Fruit fly (Drosophila melanogaster) whole organism, embryonic: Measurements from ENCODE around the gene Obp19c.

ENCODE experiments used
- CG11695 ChIP-seq: fragments of 200-800 bp; sonication (Bioruptor generic); IDR thresholded peaks from 3 replicates; pipeline ENCODE4 v1.3.6; 2022; ENCODE audit warnings: missing biosample characterization, missing genetic modification characterization
- CG13287 ChIP-seq: fragments of 200-800 bp; sonication (Bioruptor generic); IDR thresholded peaks from 2 replicates; pipeline ENCODE4 v1.3.6; 2022; ENCODE audit warnings: missing biosample characterization, missing genetic modification characterization; ENCODE audit not compliant: partially characterized antibody
- CG1647 ChIP-seq: fragments of 200-800 bp; sonication (Bioruptor generic); optimal IDR thresholded peaks from 3 replicates; lab custom pipeline; 2016; ENCODE audit warnings: missing biosample characterization, missing genetic modification characterization
- CG18619 ChIP-seq: fragments of 200-800 bp; sonication (Bioruptor generic); optimal IDR thresholded peaks from 3 replicates; lab custom pipeline; 2017; ENCODE audit warnings: missing biosample characterization, mild to moderate bottlenecking, missing genetic modification characterization
- CG2199 ChIP-seq: fragments of 200-800 bp; sonication (Bioruptor generic); IDR thresholded peaks from 3 replicates; pipeline ENCODE4 v1.3.6; 2022; ENCODE audit warnings: missing biosample characterization, missing genetic modification characterization
- CG3163 ChIP-seq: fragments of 200-800 bp; sonication (Bioruptor generic); optimal IDR thresholded peaks from 3 replicates; lab custom pipeline; 2016; ENCODE audit warnings: missing biosample characterization, missing genetic modification characterization
- CG34376 ChIP-seq: fragments of 200-800 bp; sonication (Bioruptor generic); optimal IDR thresholded peaks from 2 replicates; lab custom pipeline; 2018; ENCODE audit warnings: missing biosample characterization, mild to moderate bottlenecking, missing genetic modification characterization
- CG3847 ChIP-seq: fragments of 200-800 bp; sonication (Bioruptor generic); IDR thresholded peaks from 2 replicates; pipeline ENCODE4 v1.3.6; 2022; ENCODE audit warnings: missing biosample characterization, missing genetic modification characterization
- CG7987 ChIP-seq: fragments of 200-800 bp; sonication (Bioruptor generic); optimal IDR thresholded peaks from 2 replicates; lab custom pipeline; 2018; ENCODE audit warnings: missing biosample characterization, mild to moderate bottlenecking, missing genetic modification characterization, moderate library complexity
- CG9215 ChIP-seq: fragments of 200-800 bp; sonication (Bioruptor generic); IDR thresholded peaks from 2 replicates; pipeline ENCODE4 v1.3.6; 2022; ENCODE audit warnings: missing biosample characterization, missing genetic modification characterization
- CG9437 ChIP-seq: fragments of 200-800 bp; sonication (Bioruptor generic); optimal IDR thresholded peaks from 2 replicates; lab custom pipeline; 2018; ENCODE audit warnings: missing biosample characterization, mild to moderate bottlenecking, missing genetic modification characterization
- Drgx ChIP-seq: fragments of 200-800 bp; sonication (Bioruptor generic); IDR thresholded peaks from 2 replicates; pipeline ENCODE4 v1.3.6; 2022; ENCODE audit warnings: missing biosample characterization, missing genetic modification characterization
- E2f1 ChIP-seq: fragments of 200-800 bp; sonication (Bioruptor generic); IDR thresholded peaks from 2 replicates; pipeline ENCODE4 v1.3.6; 2022; ENCODE audit warnings: missing biosample characterization, missing genetic modification characterization
- Ets65A ChIP-seq: fragments of 200-800 bp; sonication (Bioruptor generic); peaks from one replicate; lab custom pipeline; 2016; ENCODE audit warnings: missing biosample characterization, missing genetic modification characterization
- Fer1 ChIP-seq: fragments of 200-800 bp; sonication (Bioruptor generic); optimal IDR thresholded peaks from 2 replicates; lab custom pipeline; 2017; ENCODE audit warnings: missing biosample characterization, mild to moderate bottlenecking, missing genetic modification characterization
- Med ChIP-seq: fragments of 200-800 bp; sonication (Bioruptor generic); peaks from one replicate; lab custom pipeline; 2016; ENCODE audit warnings: missing biosample characterization, missing genetic modification characterization, mild to moderate bottlenecking, inconsistent platforms, moderate library complexity
- Myb ChIP-seq: fragments of 200-800 bp; sonication (Bioruptor generic); optimal IDR thresholded peaks from 2 replicates; lab custom pipeline; 2016; ENCODE audit warnings: missing biosample characterization, missing genetic modification characterization
- NfI ChIP-seq: fragments of 200-800 bp; sonication (Bioruptor generic); optimal IDR thresholded peaks from 3 replicates; lab custom pipeline; 2018; ENCODE audit warnings: missing biosample characterization, mild to moderate bottlenecking, missing genetic modification characterization, moderate library complexity
- Opbp ChIP-seq: fragments of 200-800 bp; sonication (Bioruptor generic); IDR thresholded peaks from 3 replicates; pipeline ENCODE4 v1.3.6; 2022; ENCODE audit warnings: missing biosample characterization, missing genetic modification characterization; ENCODE audit not compliant: partially characterized antibody
- Trl ChIP-seq, 3 experiments: fragments of >200 bp in 2 of 3; fragments of 200-800 bp in 1 of 3; sonication (Bioruptor generic) in 1 of 3; optimal IDR thresholded peaks; 2 replicates in 1 of 3; 3 replicates in 2 of 3; lab custom pipeline; 2016 to 2017; ENCODE audit warnings: missing biosample characterization in 1 of 3, missing genetic modification characterization in 1 of 3
- abd-A ChIP-seq: fragments of 200-800 bp; sonication (Bioruptor generic); optimal IDR thresholded peaks from 3 replicates; lab custom pipeline; 2019; ENCODE audit warnings: missing biosample characterization, mild to moderate bottlenecking, missing genetic modification characterization, moderate library complexity
- bbx ChIP-seq: fragments of 200-800 bp; sonication (Bioruptor generic); IDR thresholded peaks from 2 replicates; pipeline ENCODE4 v1.3.6; 2022; ENCODE audit warnings: missing biosample characterization, missing genetic modification characterization; ENCODE audit not compliant: partially characterized antibody
- bowl ChIP-seq: fragments of 200-800 bp; sonication (Bioruptor generic); IDR thresholded peaks from 2 replicates; pipeline ENCODE4 v1.3.6; 2022; ENCODE audit warnings: missing biosample characterization, missing genetic modification characterization
- chinmo ChIP-seq: fragments of 200-800 bp; sonication (Bioruptor generic); IDR thresholded peaks from 4 replicates; pipeline ENCODE4 v1.3.6; 2022; ENCODE audit warnings: missing biosample characterization, missing genetic modification characterization; ENCODE audit not compliant: partially characterized antibody
- crp ChIP-seq, 2 experiments: fragments of 200-800 bp; sonication (Bioruptor generic); optimal IDR thresholded peaks; 2 replicates in 1 of 2; 3 replicates in 1 of 2; lab custom pipeline; 2017; ENCODE audit warnings: missing biosample characterization in 2 of 2, missing genetic modification characterization in 2 of 2, mild to moderate bottlenecking in 1 of 2, moderate library complexity in 1 of 2
- fru ChIP-seq: fragments of >200 bp; optimal IDR thresholded peaks from 2 replicates; lab custom pipeline; 2017
- fu2 ChIP-seq: fragments of 200-800 bp; sonication (Bioruptor generic); optimal IDR thresholded peaks from 2 replicates; lab custom pipeline; 2016; ENCODE audit warnings: missing biosample characterization, missing genetic modification characterization
- gfzf ChIP-seq: fragments of 200-800 bp; sonication (Bioruptor generic); optimal IDR thresholded peaks from 2 replicates; lab custom pipeline; 2016; ENCODE audit warnings: missing biosample characterization, mild to moderate bottlenecking, missing genetic modification characterization, moderate library complexity
- hkb ChIP-seq, 2 experiments: fragments of 200-800 bp in 1 of 2; fragments of >200 bp in 1 of 2; sonication (Bioruptor generic) in 1 of 2; IDR thresholded peaks in 1 of 2; optimal IDR thresholded peaks in 1 of 2; 2 replicates each; pipeline versions ENCODE4 v1.3.6 to Lab custom; 2017 to 2022; ENCODE audit warnings: missing biosample characterization in 1 of 2, missing genetic modification characterization in 1 of 2
- nom ChIP-seq: fragments of 200-800 bp; sonication (Bioruptor generic); optimal IDR thresholded peaks from 2 replicates; lab custom pipeline; 2017; ENCODE audit warnings: missing biosample characterization, missing genetic modification characterization, mild to moderate bottlenecking, moderate library complexity, missing genetic modification reagents
- p53 ChIP-seq: fragments of 200-800 bp; sonication (Bioruptor generic); optimal IDR thresholded peaks from 2 replicates; lab custom pipeline; 2016; ENCODE audit warnings: missing biosample characterization, missing genetic modification characterization
- pzg ChIP-seq: fragments of 200-800 bp; sonication (Bioruptor generic); optimal IDR thresholded peaks from 3 replicates; lab custom pipeline; 2018; ENCODE audit warnings: missing biosample characterization, mild to moderate bottlenecking, missing genetic modification characterization, moderate library complexity
- scrt ChIP-seq: fragments of 200-800 bp; sonication (Bioruptor generic); optimal IDR thresholded peaks from 2 replicates; lab custom pipeline; 2018; ENCODE audit warnings: missing biosample characterization, mild to moderate bottlenecking, missing genetic modification characterization, moderate library complexity
- sens ChIP-seq: fragments of 200-800 bp; sonication (Bioruptor generic); peaks from one replicate; lab custom pipeline; 2016; ENCODE audit warnings: missing biosample characterization, missing genetic modification characterization
- sug ChIP-seq: fragments of 200-800 bp; optimal IDR thresholded peaks from 2 replicates; lab custom pipeline; 2019; ENCODE audit warnings: missing biosample characterization, mild to moderate bottlenecking, missing genetic modification characterization, moderate library complexity
- trem ChIP-seq: fragments of 200-800 bp; optimal IDR thresholded peaks from 3 replicates; lab custom pipeline; 2019; ENCODE audit warnings: missing biosample characterization, mild to moderate bottlenecking, missing genetic modification characterization, moderate library complexity
- wdn ChIP-seq: fragments of 200-800 bp; sonication (Bioruptor generic); IDR thresholded peaks from 2 replicates; pipeline ENCODE4 v1.3.6; 2022; ENCODE audit warnings: missing biosample characterization, missing genetic modification characterization

The Obp19c gene

dm6 chrX:20418864-20419263 lies at the start of gene Obp19c:
Gene Obp19c, minus strand, starts transcription at chrX:20418964.
- TF ChIP-seq trem (tag; lab: Kevin White, UChicago) (no peak), CG7987 (GFP tag; lab: Kevin White, UChicago) (no peak), Fer1 (no peak), CG3847 (GFP tag; lab: Robert Waterston, UW) (no peak)

- TF ChIP-seq sug (peak; percentile 1), gfzf (GFP tag; lab: Kevin White, UChicago) (peak; percentile 31), CG13287 (GFP tag; lab: Robert Waterston, UW) (peak; percentile 23; the same call in 1 of the 2 replicates), chinmo (GFP tag; lab: Robert Waterston, UW) (peak; percentile 64; the same call in 1 of the 4 replicates), bowl (GFP tag; lab: Robert Waterston, UW) (no peak), p53 (GFP tag; lab: Kevin White, UChicago) (no peak), Myb (peak; percentile 17), crp (GFP tag; optimal IDR thresholded peaks at IDR 0.05; lab: Kevin White, UChicago) (peak in 1 of 2 experiments; percentile 48), Med (GFP tag; lab: Kevin White, UChicago) (peak; percentile 70), fru (lab: Kevin White, UChicago) (no peak), NfI (no peak), Trl (optimal IDR thresholded peaks at IDR 0.05; lab: Kevin White, UChicago) (peak in 1 of 2 experiments; percentile 13), Trl (GFP tag; optimal IDR thresholded peaks at IDR 0.05; lab: Kevin White, UChicago) (no peak), CG9437 (GFP tag; lab: Kevin White, UChicago) (peak; percentile 89), pzg (GFP tag; lab: Kevin White, UChicago) (peak; percentile 6), sens (GFP tag; lab: Kevin White, UChicago) (peak; percentile 29), CG1647 (GFP tag; lab: Kevin White, UChicago) (no peak), nom (peak; percentile 88), Drgx (GFP tag; lab: Robert Waterston, UW) (peak; percentile 71), fu2 (GFP tag; lab: Kevin White, UChicago) (no peak), CG3163 (GFP tag; lab: Kevin White, UChicago) (no peak), abd-A (no peak), bbx (GFP tag; lab: Robert Waterston, UW) (0 out of 2 replicates have a peak, but pooled peaks have one; percentile 34), CG34376 (peak; percentile 40), Opbp (GFP tag; lab: Robert Waterston, UW) (no peak), E2f1 (GFP tag; lab: Robert Waterston, UW) (no peak)
Observed at dm6 chrX:20468192-20468591, 49.4 kb upstream of the Obp19c start.

- TF ChIP-seq hkb (optimal IDR thresholded peaks at IDR 0.05; lab: Kevin White, UChicago) (no peak), hkb (GFP tag; IDR thresholded peaks at IDR 0.05; lab: Robert Waterston, UW) (no peak), wdn (GFP tag; lab: Robert Waterston, UW) (no peak), CG2199 (no peak), CG11695 (GFP tag; lab: Robert Waterston, UW) (no peak), Ets65A (GFP tag; lab: Kevin White, UChicago) (peak; percentile 68), Med (GFP tag; lab: Kevin White, UChicago) (peak; percentile 8), scrt (no peak), CG18619 (GFP tag; lab: Kevin White, UChicago) (no peak), CG9215 (GFP tag; lab: Robert Waterston, UW) (no peak)
Observed at dm6 chrX:20467155-20467554, 48.4 kb upstream of the Obp19c start, which contains the start of gene GstT3. Gene GstT3, plus strand, starts transcription at chrX:20467455.
